Worm (Caenorhabditis elegans) whole organism, young adult: ENCODE data around the gene msd-4.

Source experiments
- C06A6.2 ChIP-seq: fragments of 200-800 bp; sonication (Bioruptor generic); conservative IDR thresholded peaks from 2 replicates; pipeline ENCODE4 v1.3.6; 2022; ENCODE audit warnings: missing genetic modification characterization, missing compliant biosample characterization
- C17E4.6 ChIP-seq: fragments of 200-800 bp; sonication (Bioruptor generic); IDR thresholded peaks from 2 replicates; pipeline ENCODE4 v1.3.6; 2022; ENCODE audit warnings: missing genetic modification reagents, missing genetic modification characterization, missing compliant biosample characterization
- F10E7.11 ChIP-seq: sonication (generic microtip); optimal IDR thresholded peaks from 2 replicates; lab custom pipeline; 2017; ENCODE audit warnings: mild to moderate bottlenecking, missing genetic modification characterization, moderate library complexity, missing compliant biosample characterization
- F22D6.2 ChIP-seq: sonication (generic microtip); optimal IDR thresholded peaks from 2 replicates; lab custom pipeline; 2016; ENCODE audit warnings: mild to moderate bottlenecking, missing genetic modification characterization, missing compliant biosample characterization
- F23B12.7 ChIP-seq: sonication (generic microtip); optimal IDR thresholded peaks from 2 replicates; lab custom pipeline; 2017; ENCODE audit warnings: missing genetic modification characterization, mild to moderate bottlenecking, missing compliant biosample characterization, antibody characterized with exemption, moderate library complexity; ENCODE audit not compliant: insufficient read depth
- F39B2.1 ChIP-seq: fragments of 200-800 bp; sonication (Bioruptor generic); IDR thresholded peaks from 2 replicates; pipeline ENCODE4 v1.3.6; 2022; ENCODE audit warnings: missing genetic modification reagents, missing genetic modification characterization, missing compliant biosample characterization
- K11D2.4 ChIP-seq: fragments of 200-800 bp; sonication (Bioruptor generic); IDR thresholded peaks from 2 replicates; pipeline ENCODE4 v1.3.6; 2022; ENCODE audit warnings: missing genetic modification reagents, missing genetic modification characterization, missing compliant biosample characterization
- K12H6.12 ChIP-seq: fragments of 200-800 bp; sonication (Bioruptor generic); optimal IDR thresholded peaks from 2 replicates; lab custom pipeline; 2018; ENCODE audit warnings: mild to moderate bottlenecking, missing genetic modification characterization, missing compliant biosample characterization
- T07F8.4 ChIP-seq: sonication (generic microtip); optimal IDR thresholded peaks from 2 replicates; lab custom pipeline; 2016; ENCODE audit warnings: mild to moderate bottlenecking, missing genetic modification characterization, moderate library complexity, missing compliant biosample characterization
- T26A5.8 ChIP-seq: sonication (generic microtip); optimal IDR thresholded peaks from 2 replicates; lab custom pipeline; 2016; ENCODE audit warnings: missing genetic modification characterization, missing compliant biosample characterization
- Y53F4B.3 ChIP-seq: fragments of 200-800 bp; sonication (Bioruptor generic); IDR thresholded peaks from 2 replicates; pipeline ENCODE4 v1.3.6; 2022; ENCODE audit warnings: missing genetic modification reagents, missing genetic modification characterization, missing compliant biosample characterization
- Y53G8AR.9 ChIP-seq: fragments of 200-800 bp; sonication (Bioruptor generic); conservative IDR thresholded peaks from 2 replicates; pipeline ENCODE4 v1.3.6; 2022; ENCODE audit warnings: missing genetic modification reagents, missing genetic modification characterization, missing compliant biosample characterization
- akir-1 ChIP-seq: fragments of 200-800 bp; sonication (Bioruptor generic); optimal IDR thresholded peaks from 2 replicates; lab custom pipeline; 2018; ENCODE audit warnings: mild to moderate bottlenecking, missing genetic modification characterization, moderate library complexity, missing compliant biosample characterization
- aptf-3 ChIP-seq: fragments of 200-800 bp; sonication (Bioruptor generic); IDR thresholded peaks from 2 replicates; pipeline ENCODE4 v1.3.6; 2022; ENCODE audit warnings: missing genetic modification characterization, missing compliant biosample characterization
- attf-3 ChIP-seq: fragments of 200-800 bp; sonication (Bioruptor generic); conservative IDR thresholded peaks from 2 replicates; pipeline ENCODE4 v1.3.6; 2022; ENCODE audit warnings: missing genetic modification reagents, missing genetic modification characterization, missing compliant biosample characterization
- attf-6 ChIP-seq: fragments of 200-800 bp; sonication (Bioruptor generic); IDR thresholded peaks from 2 replicates; pipeline ENCODE4 v1.3.6; 2022; ENCODE audit warnings: missing genetic modification reagents, missing genetic modification characterization, missing compliant biosample characterization
- bed-1 ChIP-seq: fragments of 200-800 bp; sonication (Bioruptor generic); IDR thresholded peaks from 2 replicates; pipeline ENCODE4 v1.3.6; 2022; ENCODE audit warnings: missing genetic modification reagents, missing genetic modification characterization, missing compliant biosample characterization
- ccch-3 ChIP-seq: fragments of 200-800 bp; sonication (Bioruptor generic); optimal IDR thresholded peaks from 2 replicates; lab custom pipeline; 2018; ENCODE audit warnings: mild to moderate bottlenecking, missing genetic modification characterization, missing compliant biosample characterization
- cebp-2 ChIP-seq: fragments of 200-800 bp; sonication (Bioruptor generic); IDR thresholded peaks from 2 replicates; pipeline ENCODE4 v1.3.6; 2022; ENCODE audit warnings: missing genetic modification characterization, missing compliant biosample characterization
- ceh-100 ChIP-seq: fragments of 200-800 bp; sonication (Bioruptor generic); IDR thresholded peaks from 2 replicates; pipeline ENCODE4 v1.3.6; 2022; ENCODE audit warnings: missing genetic modification reagents, missing genetic modification characterization, missing compliant biosample characterization
- ceh-27 ChIP-seq: fragments of 200-800 bp; sonication (Bioruptor generic); optimal IDR thresholded peaks from 2 replicates; lab custom pipeline; 2018; ENCODE audit warnings: mild to moderate bottlenecking, missing genetic modification characterization, moderate library complexity, missing compliant biosample characterization
- chd-7 ChIP-seq: sonication (generic microtip); optimal IDR thresholded peaks from 2 replicates; lab custom pipeline; 2016; ENCODE audit warnings: mild to moderate bottlenecking, missing genetic modification characterization, moderate library complexity, missing compliant biosample characterization
- dpff-1 ChIP-seq: sonication (generic microtip); optimal IDR thresholded peaks from 2 replicates; lab custom pipeline; 2017; ENCODE audit warnings: mild to moderate bottlenecking, missing genetic modification characterization, missing compliant biosample characterization
- dpl-1 ChIP-seq: fragments of 150-350 bp; optimal IDR thresholded peaks from 2 replicates; lab custom pipeline; 2014; ENCODE audit warnings: missing biosample characterization, missing genetic modification reagents, missing genetic modification characterization
- hrde-1 ChIP-seq: sonication (generic microtip); optimal IDR thresholded peaks from 2 replicates; lab custom pipeline; 2016; ENCODE audit warnings: missing genetic modification characterization, mild to moderate bottlenecking, missing compliant biosample characterization, moderate library complexity, missing genotype, missing genetic modification reagents, borderline replicate concordance
- lin-40 ChIP-seq: sonication (generic microtip); optimal IDR thresholded peaks from 2 replicates; lab custom pipeline; 2016; ENCODE audit warnings: missing genetic modification characterization, mild to moderate bottlenecking, missing compliant biosample characterization, missing genotype, missing genetic modification reagents
- lir-1 ChIP-seq: fragments of 200-800 bp; sonication (Bioruptor generic); conservative IDR thresholded peaks from 2 replicates; pipeline ENCODE4 v1.3.6; 2022; ENCODE audit warnings: missing genetic modification reagents, missing genetic modification characterization, missing compliant biosample characterization
- lsl-1 ChIP-seq: fragments of 200-800 bp; sonication (Bioruptor generic); optimal IDR thresholded peaks from 2 replicates; lab custom pipeline; 2018; ENCODE audit warnings: mild to moderate bottlenecking, missing genetic modification characterization, moderate library complexity, missing compliant biosample characterization
- lsy-27 ChIP-seq: sonication (generic microtip); optimal IDR thresholded peaks from 2 replicates; lab custom pipeline; 2017; ENCODE audit warnings: missing genetic modification characterization, mild to moderate bottlenecking, missing compliant biosample characterization, antibody characterized with exemption, missing genotype, borderline replicate concordance; ENCODE audit not compliant: insufficient read depth
- mel-28 ChIP-seq: sonication (generic microtip); optimal IDR thresholded peaks from 2 replicates; lab custom pipeline; 2016; ENCODE audit warnings: borderline replicate concordance, mild to moderate bottlenecking, missing genetic modification characterization, missing compliant biosample characterization
- nhr-80 ChIP-seq: sonication (generic microtip); optimal IDR thresholded peaks from 2 replicates; lab custom pipeline; 2016; ENCODE audit warnings: missing genetic modification characterization, missing compliant biosample characterization
- nhr-90 ChIP-seq: sonication (generic microtip); optimal IDR thresholded peaks from 2 replicates; lab custom pipeline; 2016; ENCODE audit warnings: missing genotype, mild to moderate bottlenecking, missing genetic modification characterization, missing compliant biosample characterization
- pbrm-1 ChIP-seq: fragments of 200-800 bp; sonication (Bioruptor generic); IDR thresholded peaks from 2 replicates; pipeline ENCODE4 v1.3.6; 2022; ENCODE audit warnings: missing genetic modification reagents, missing genetic modification characterization, missing compliant biosample characterization
- pha-4 ChIP-seq: fragments of 150-350 bp; sonication (generic microtip); optimal IDR thresholded peaks from 2 replicates; lab custom pipeline; 2014; ENCODE audit warnings: missing biosample characterization, missing genetic modification reagents, missing genetic modification characterization
- rec-8 ChIP-seq, 2 experiments: sonication (generic microtip); optimal IDR thresholded peaks; 2 replicates each; lab custom pipeline; 2016; ENCODE audit warnings: mild to moderate bottlenecking in 2 of 2, missing genetic modification characterization in 2 of 2, missing genetic modification reagents in 2 of 2, missing genotype in 2 of 2, missing biosample characterization in 1 of 2, missing compliant biosample characterization in 1 of 2, moderate library complexity in 1 of 2
- repo-1 ChIP-seq: sonication (generic microtip); optimal IDR thresholded peaks from 2 replicates; lab custom pipeline; 2017; ENCODE audit warnings: mild to moderate bottlenecking, missing genetic modification characterization, missing compliant biosample characterization
- rpc-1 ChIP-seq, 2 experiments: fragments of 150-350 bp in 1 of 2; sonication (generic microtip) in 1 of 2; optimal IDR thresholded peaks; 2 replicates each; lab custom pipeline; 2014 to 2018; ENCODE audit warnings: missing biosample characterization in 1 of 2, missing genetic modification characterization in 1 of 2, missing genetic modification reagents in 1 of 2, missing genotype in 1 of 2
- sea-2 ChIP-seq: fragments of 200-800 bp; sonication (Bioruptor generic); IDR thresholded peaks from 2 replicates; pipeline ENCODE4 v1.3.6; 2022; ENCODE audit warnings: missing genetic modification characterization, missing compliant biosample characterization
- snpc-3.4 ChIP-seq: sonication (generic microtip); optimal IDR thresholded peaks from 2 replicates; lab custom pipeline; 2017; ENCODE audit warnings: missing genetic modification characterization, mild to moderate bottlenecking, missing compliant biosample characterization, antibody characterized with exemption, moderate library complexity, missing genotype, missing genetic modification reagents
- tbp1 ChIP-seq: fragments of 200-800 bp; sonication (Bioruptor generic); optimal IDR thresholded peaks from 2 replicates; lab custom pipeline; 2018; ENCODE audit warnings: mild to moderate bottlenecking, missing genetic modification characterization, missing compliant biosample characterization
- ztf-18 ChIP-seq: sonication (generic microtip); optimal IDR thresholded peaks from 2 replicates; lab custom pipeline; 2016; ENCODE audit warnings: missing genotype, mild to moderate bottlenecking, missing genetic modification characterization, missing compliant biosample characterization
- ztf-28 ChIP-seq: fragments of 200-800 bp; sonication (Bioruptor generic); IDR thresholded peaks from 2 replicates; pipeline ENCODE4 v1.3.6; 2022; ENCODE audit warnings: missing genetic modification reagents, missing genetic modification characterization, missing compliant biosample characterization
- ztf-6 ChIP-seq: fragments of 200-800 bp; sonication (Bioruptor generic); IDR thresholded peaks from 2 replicates; pipeline ENCODE4 v1.3.6; 2022; ENCODE audit warnings: missing genetic modification reagents, missing genetic modification characterization, missing compliant biosample characterization

Gene msd-4

ce11 chrIII:4912317-4912716 lies 43.8 kb upstream of the msd-4 start, which contains the start of the genes F26F4.9 and cee-1 (continued):
- no peak for TF ChIP-seq C17E4.6 (GFP tag; lab: Robert Waterston, UW)
- no peak for TF ChIP-seq F10E7.11
- no peak for TF ChIP-seq ccch-3
- TF ChIP-seq mel-28 (tag; lab: Kevin White, UChicago), result no peak
- TF ChIP-seq C06A6.2, result no peak
- no peak for TF ChIP-seq ztf-28 (GFP tag; lab: Robert Waterston, UW)
- TF ChIP-seq bed-1 (GFP tag; lab: Robert Waterston, UW), result no peak
- no peak for TF ChIP-seq aptf-3 (GFP tag; lab: Robert Waterston, UW)
- TF ChIP-seq K12H6.12 (tag; lab: Kevin White, UChicago), result no peak

DNA sequence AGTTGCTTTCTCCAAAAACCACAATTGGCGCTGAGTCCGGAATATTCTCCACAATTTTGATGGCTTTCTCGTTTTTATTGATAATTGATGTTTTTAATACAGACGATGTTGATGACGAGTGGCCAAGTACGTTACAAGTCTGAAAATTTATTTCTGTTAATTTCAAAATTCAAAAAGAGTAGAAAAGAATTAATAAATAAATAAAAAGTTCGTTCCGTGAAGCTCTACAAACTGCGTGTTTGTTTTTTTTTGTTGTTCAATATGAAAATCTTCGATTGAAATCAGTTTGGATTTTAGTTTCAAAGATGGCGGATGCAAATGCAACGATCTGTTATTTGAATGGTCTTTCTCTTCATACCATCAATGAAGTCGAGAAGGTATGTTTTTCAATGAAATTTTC lies 42.4 kb upstream of the msd-4 start, which contains the start of gene F26F4.2:
Gene F26F4.2, plus strand, starts transcription at position 301 of the 400 bp plus-strand sequence.
- TF ChIP-seq rpc-1 (optimal IDR thresholded peaks at IDR 0.05; lab: Kevin White, UChicago) (no peak), rpc-1 (tag; optimal IDR thresholded peaks at IDR 0.05; lab: Kevin White, UChicago) (no peak), Y53G8AR.9 (GFP tag; lab: Robert Waterston, UW) (no peak), cebp-2 (GFP tag; lab: Robert Waterston, UW) (no peak), ztf-28 (GFP tag; lab: Robert Waterston, UW) (no peak), nhr-90 (tag; lab: Kevin White, UChicago) (no peak), ceh-100 (no peak), bed-1 (GFP tag; lab: Robert Waterston, UW) (no peak), snpc-3.4 (tag; lab: Kevin White, UChicago) (no peak), repo-1 (tag; lab: Kevin White, UChicago) (no peak), K11D2.4 (no peak), C17E4.6 (GFP tag; lab: Robert Waterston, UW) (no peak)
- TF ChIP-seq, all 124 proteins: peak for 0

- TF ChIP-seq mel-28 (tag; lab: Kevin White, UChicago) (no peak), T26A5.8 (tag; lab: Kevin White, UChicago) (no peak), bed-1 (GFP tag; lab: Robert Waterston, UW) (no peak), ztf-6 (GFP tag; lab: Robert Waterston, UW) (no peak), F22D6.2 (tag; lab: Kevin White, UChicago) (no peak), ceh-27 (GFP tag; lab: Kevin White, UChicago) (no peak), ztf-18 (no peak), lin-40 (tag; lab: Kevin White, UChicago) (no peak), lsy-27 (tag; lab: Kevin White, UChicago) (no peak), tbp1 (no peak), Y53G8AR.9 (GFP tag; lab: Robert Waterston, UW) (no peak), F23B12.7 (tag; lab: Kevin White, UChicago) (no peak), lir-1 (GFP tag; lab: Robert Waterston, UW) (no peak), attf-3 (GFP tag; lab: Robert Waterston, UW) (no peak), chd-7 (tag; lab: Kevin White, UChicago) (no peak)
These were observed 41.4 kb upstream of the msd-4 start, which contains the start of gene F26F4.12 for ce11 chrIII:4909938-4910337. Gene F26F4.12, minus strand, starts transcription at chrIII:4910038.

ce11 chrIII:4906896-4907295 lies 38.4 kb upstream of the msd-4 start, which contains the start of gene rom-1:
Gene rom-1, plus strand, starts transcription at chrIII:4907196.
- TF ChIP-seq lsl-1 (GFP tag; lab: Kevin White, UChicago), result no peak
- no peak for TF ChIP-seq mel-28 (tag; lab: Kevin White, UChicago)
- TF ChIP-seq rec-8 (tag; optimal IDR thresholded peaks at IDR 0.05; lab: Kevin White, UChicago), result no peak
- no peak for TF ChIP-seq pbrm-1 (GFP tag; lab: Robert Waterston, UW)
- no peak for TF ChIP-seq F39B2.1 (GFP tag; lab: Robert Waterston, UW)
- TF ChIP-seq hrde-1 (tag; lab: Kevin White, UChicago), result no peak
- no peak for TF ChIP-seq dpff-1
- no peak for TF ChIP-seq nhr-80
- TF ChIP-seq sea-2 (GFP tag; lab: Robert Waterston, UW), result no peak
- no peak for TF ChIP-seq T07F8.4 (tag; lab: Kevin White, UChicago)
- TF ChIP-seq F22D6.2 (tag; lab: Kevin White, UChicago), result no peak
- TF ChIP-seq dpl-1 (GFP tag; lab: Kevin White, UChicago), result no peak
- no peak for TF ChIP-seq Y53F4B.3 (GFP tag; lab: Robert Waterston, UW)
- TF ChIP-seq attf-6 (GFP tag; lab: Robert Waterston, UW), result no peak
- no peak for TF ChIP-seq K12H6.12 (tag; lab: Kevin White, UChicago)
- TF ChIP-seq akir-1 (GFP tag; lab: Kevin White, UChicago), result no peak
- no peak for TF ChIP-seq pha-4 (tag; lab: Kevin White, UChicago)
